Worm (Caenorhabditis elegans) whole organism, young adult: ENCODE data around the gene dos-3.
A peak's percentile ranks its signal among the peaks of the same experiment; 100 is the strongest.

Experiments
- C17E4.6 ChIP-seq: fragments of 200-800 bp; sonication (Bioruptor generic); IDR thresholded peaks from 2 replicates; pipeline ENCODE4 v1.3.6; 2022; ENCODE audit warnings: missing genetic modification reagents, missing genetic modification characterization, missing compliant biosample characterization
- D2030.7 ChIP-seq: fragments of 200-800 bp; sonication (Bioruptor generic); IDR thresholded peaks from 2 replicates; pipeline ENCODE4 v1.3.6; 2022; ENCODE audit warnings: missing genetic modification reagents, missing genetic modification characterization, missing compliant biosample characterization
- F22D6.2 ChIP-seq: sonication (generic microtip); optimal IDR thresholded peaks from 2 replicates; lab custom pipeline; 2016; ENCODE audit warnings: mild to moderate bottlenecking, missing genetic modification characterization, missing compliant biosample characterization
- F33H1.4 ChIP-seq: fragments of 200-800 bp; sonication (Bioruptor generic); IDR thresholded peaks from 2 replicates; pipeline ENCODE4 v1.3.6; 2022; ENCODE audit warnings: missing genetic modification reagents, missing genetic modification characterization, missing compliant biosample characterization
- F39B2.1 ChIP-seq: fragments of 200-800 bp; sonication (Bioruptor generic); IDR thresholded peaks from 2 replicates; pipeline ENCODE4 v1.3.6; 2022; ENCODE audit warnings: missing genetic modification reagents, missing genetic modification characterization, missing compliant biosample characterization
- F57C9.4 ChIP-seq: sonication (generic microtip); optimal IDR thresholded peaks from 2 replicates; lab custom pipeline; 2017; ENCODE audit warnings: mild to moderate bottlenecking, missing genetic modification characterization, missing compliant biosample characterization
- T26A5.8 ChIP-seq: sonication (generic microtip); optimal IDR thresholded peaks from 2 replicates; lab custom pipeline; 2016; ENCODE audit warnings: missing genetic modification characterization, missing compliant biosample characterization
- ZK185.1 ChIP-seq: sonication (generic microtip); optimal IDR thresholded peaks from 2 replicates; lab custom pipeline; 2016; ENCODE audit warnings: mild to moderate bottlenecking, missing genetic modification characterization, missing compliant biosample characterization; ENCODE audit not compliant: poor library complexity, severe bottlenecking
- akir-1 ChIP-seq: fragments of 200-800 bp; sonication (Bioruptor generic); optimal IDR thresholded peaks from 2 replicates; lab custom pipeline; 2018; ENCODE audit warnings: mild to moderate bottlenecking, missing genetic modification characterization, moderate library complexity, missing compliant biosample characterization
- aptf-2 ChIP-seq: fragments of 200-800 bp; sonication (Bioruptor generic); conservative IDR thresholded peaks from 2 replicates; pipeline ENCODE4 v1.3.6; 2022; ENCODE audit warnings: missing genetic modification reagents, missing genetic modification characterization, missing compliant biosample characterization
- aptf-3 ChIP-seq: fragments of 200-800 bp; sonication (Bioruptor generic); IDR thresholded peaks from 2 replicates; pipeline ENCODE4 v1.3.6; 2022; ENCODE audit warnings: missing genetic modification characterization, missing compliant biosample characterization
- attf-5 ChIP-seq: fragments of 200-800 bp; sonication (Bioruptor generic); optimal IDR thresholded peaks from 2 replicates; lab custom pipeline; 2018; ENCODE audit warnings: mild to moderate bottlenecking, missing genetic modification characterization, missing compliant biosample characterization
- bed-2 ChIP-seq: fragments of 200-800 bp; sonication (Bioruptor generic); IDR thresholded peaks from 2 replicates; pipeline ENCODE4 v1.3.6; 2022; ENCODE audit warnings: missing genetic modification reagents, missing genetic modification characterization, missing compliant biosample characterization
- ceh-79 ChIP-seq: sonication (generic microtip); optimal IDR thresholded peaks from 2 replicates; lab custom pipeline; 2017; ENCODE audit warnings: mild to moderate bottlenecking, missing genetic modification characterization, missing compliant biosample characterization
- ceh-91 ChIP-seq: fragments of 200-800 bp; sonication (Bioruptor generic); IDR thresholded peaks from 2 replicates; pipeline ENCODE4 v1.3.6; 2022; ENCODE audit warnings: missing genetic modification reagents, missing genetic modification characterization, missing compliant biosample characterization
- die-1 ChIP-seq: sonication (generic microtip); optimal IDR thresholded peaks from 2 replicates; lab custom pipeline; 2016; ENCODE audit warnings: missing genotype, mild to moderate bottlenecking, missing genetic modification characterization, missing compliant biosample characterization
- dox-1 ChIP-seq: fragments of 200-800 bp; sonication (Bioruptor generic); IDR thresholded peaks from 2 replicates; pipeline ENCODE4 v1.3.6; 2022; ENCODE audit warnings: missing genetic modification reagents, missing genetic modification characterization, missing compliant biosample characterization
- dpff-1 ChIP-seq: sonication (generic microtip); optimal IDR thresholded peaks from 2 replicates; lab custom pipeline; 2017; ENCODE audit warnings: mild to moderate bottlenecking, missing genetic modification characterization, missing compliant biosample characterization
- gei-17 ChIP-seq: fragments of 200-800 bp; sonication (Bioruptor generic); optimal IDR thresholded peaks from 2 replicates; lab custom pipeline; 2018; ENCODE audit warnings: mild to moderate bottlenecking, missing genetic modification characterization, missing compliant biosample characterization
- hlh-12 ChIP-seq: sonication (generic microtip); optimal IDR thresholded peaks from 2 replicates; lab custom pipeline; 2016; ENCODE audit warnings: missing genetic modification characterization, missing compliant biosample characterization
- hlh-26 ChIP-seq: fragments of 200-800 bp; sonication (Bioruptor generic); conservative IDR thresholded peaks from 2 replicates; pipeline ENCODE4 v1.3.6; 2022; ENCODE audit warnings: missing genetic modification reagents, missing genetic modification characterization, missing compliant biosample characterization
- hsf-1 ChIP-seq: fragments of 200-800 bp; sonication (Bioruptor generic); IDR thresholded peaks from 2 replicates; pipeline ENCODE4 v1.3.6; 2022; ENCODE audit warnings: missing genetic modification reagents, missing genetic modification characterization, missing compliant biosample characterization
- lin-26 ChIP-seq: fragments of 200-800 bp; sonication (Bioruptor generic); IDR thresholded peaks from 2 replicates; pipeline ENCODE4 v1.3.6; 2022; ENCODE audit warnings: missing genetic modification reagents, missing genetic modification characterization, missing compliant biosample characterization
- madf-3 ChIP-seq: fragments of 200-800 bp; sonication (Bioruptor generic); IDR thresholded peaks from 2 replicates; pipeline ENCODE4 v1.3.6; 2022; ENCODE audit warnings: missing genetic modification reagents, missing genetic modification characterization, missing compliant biosample characterization
- madf-6 ChIP-seq: fragments of 200-800 bp; sonication (Bioruptor generic); IDR thresholded peaks from 2 replicates; pipeline ENCODE4 v1.3.6; 2022; ENCODE audit warnings: missing genetic modification reagents, missing genetic modification characterization, missing compliant biosample characterization
- mcd-1 ChIP-seq: fragments of 200-800 bp; sonication (Bioruptor generic); IDR thresholded peaks from 2 replicates; pipeline ENCODE4 v1.3.6; 2022; ENCODE audit warnings: missing genetic modification reagents, missing genetic modification characterization, missing compliant biosample characterization
- mxl-1 ChIP-seq: sonication (generic microtip); optimal IDR thresholded peaks from 2 replicates; lab custom pipeline; 2016; ENCODE audit warnings: missing genetic modification characterization, missing compliant biosample characterization
- nfyb-1 ChIP-seq: fragments of 200-800 bp; sonication (Bioruptor generic); IDR thresholded peaks from 2 replicates; pipeline ENCODE4 v1.3.6; 2022; ENCODE audit warnings: missing genetic modification reagents, missing genetic modification characterization, missing compliant biosample characterization
- nhr-80 ChIP-seq: sonication (generic microtip); optimal IDR thresholded peaks from 2 replicates; lab custom pipeline; 2016; ENCODE audit warnings: missing genetic modification characterization, missing compliant biosample characterization
- rcor-1 ChIP-seq: fragments of 200-800 bp; sonication (Bioruptor generic); IDR thresholded peaks from 2 replicates; pipeline ENCODE4 v1.3.6; 2022; ENCODE audit warnings: missing genetic modification reagents, missing genetic modification characterization, missing compliant biosample characterization
- rec-8 ChIP-seq, 2 experiments: sonication (generic microtip); optimal IDR thresholded peaks; 2 replicates each; lab custom pipeline; 2016; ENCODE audit warnings: mild to moderate bottlenecking in 2 of 2, missing genetic modification characterization in 2 of 2, missing genetic modification reagents in 2 of 2, missing genotype in 2 of 2, missing biosample characterization in 1 of 2, missing compliant biosample characterization in 1 of 2, moderate library complexity in 1 of 2
- rpc-1 ChIP-seq, 2 experiments: fragments of 150-350 bp in 1 of 2; sonication (generic microtip) in 1 of 2; optimal IDR thresholded peaks; 2 replicates each; lab custom pipeline; 2014 to 2018; ENCODE audit warnings: missing biosample characterization in 1 of 2, missing genetic modification characterization in 1 of 2, missing genetic modification reagents in 1 of 2, missing genotype in 1 of 2
- sdz-38 ChIP-seq: sonication (generic microtip); optimal IDR thresholded peaks from 2 replicates; lab custom pipeline; 2016; ENCODE audit warnings: missing genotype, missing genetic modification characterization, missing compliant biosample characterization
- snpc-1.1 ChIP-seq: sonication (generic microtip); optimal IDR thresholded peaks from 2 replicates; lab custom pipeline; 2017; ENCODE audit warnings: missing genetic modification characterization, mild to moderate bottlenecking, missing compliant biosample characterization, antibody characterized with exemption, moderate library complexity, missing genotype, missing genetic modification reagents; ENCODE audit not compliant: insufficient read depth
- snpc-1.3 ChIP-seq: sonication (generic microtip); optimal IDR thresholded peaks from 2 replicates; lab custom pipeline; 2017; ENCODE audit warnings: missing genetic modification characterization, mild to moderate bottlenecking, missing compliant biosample characterization, antibody characterized with exemption, moderate library complexity, missing genotype, missing genetic modification reagents; ENCODE audit not compliant: insufficient read depth
- snpc-3.4 ChIP-seq: sonication (generic microtip); optimal IDR thresholded peaks from 2 replicates; lab custom pipeline; 2017; ENCODE audit warnings: missing genetic modification characterization, mild to moderate bottlenecking, missing compliant biosample characterization, antibody characterized with exemption, moderate library complexity, missing genotype, missing genetic modification reagents
- somi-1 ChIP-seq: fragments of 200-800 bp; sonication (Bioruptor generic); optimal IDR thresholded peaks from 2 replicates; lab custom pipeline; 2018; ENCODE audit warnings: mild to moderate bottlenecking, missing genetic modification characterization, missing compliant biosample characterization
- tbp1 ChIP-seq: fragments of 200-800 bp; sonication (Bioruptor generic); optimal IDR thresholded peaks from 2 replicates; lab custom pipeline; 2018; ENCODE audit warnings: mild to moderate bottlenecking, missing genetic modification characterization, missing compliant biosample characterization
- tlf-1 ChIP-seq: fragments of 200-800 bp; sonication (Bioruptor generic); optimal IDR thresholded peaks from 2 replicates; lab custom pipeline; 2018; ENCODE audit warnings: mild to moderate bottlenecking, missing genetic modification characterization, missing compliant biosample characterization
- unc-62 ChIP-seq: fragments of 150-350 bp; optimal IDR thresholded peaks from 2 replicates; lab custom pipeline; 2014; ENCODE audit warnings: missing biosample characterization, missing genetic modification reagents, missing genetic modification characterization
- zfh-2 ChIP-seq: fragments of 200-800 bp; sonication (Bioruptor generic); conservative IDR thresholded peaks from 2 replicates; pipeline ENCODE4 v1.3.6; 2022; ENCODE audit warnings: missing genetic modification reagents, missing genetic modification characterization, missing compliant biosample characterization
- ztf-18 ChIP-seq: sonication (generic microtip); optimal IDR thresholded peaks from 2 replicates; lab custom pipeline; 2016; ENCODE audit warnings: missing genotype, mild to moderate bottlenecking, missing genetic modification characterization, missing compliant biosample characterization
- ztf-28 ChIP-seq: fragments of 200-800 bp; sonication (Bioruptor generic); IDR thresholded peaks from 2 replicates; pipeline ENCODE4 v1.3.6; 2022; ENCODE audit warnings: missing genetic modification reagents, missing genetic modification characterization, missing compliant biosample characterization
- ztf-6 ChIP-seq: fragments of 200-800 bp; sonication (Bioruptor generic); IDR thresholded peaks from 2 replicates; pipeline ENCODE4 v1.3.6; 2022; ENCODE audit warnings: missing genetic modification reagents, missing genetic modification characterization, missing compliant biosample characterization

Gene dos-3

ce11 chrIII:802041-802440, 37.4 kb downstream of the dos-3 start:
- TF ChIP-seq attf-5 (no peak), D2030.7 (GFP tag; lab: Robert Waterston, UW) (no peak), tlf-1 (GFP tag; lab: Kevin White, UChicago) (no peak), ceh-79 (tag; lab: Kevin White, UChicago) (no peak), rpc-1 (optimal IDR thresholded peaks at IDR 0.05; lab: Kevin White, UChicago) (no peak), rpc-1 (tag; optimal IDR thresholded peaks at IDR 0.05; lab: Kevin White, UChicago) (no peak), C17E4.6 (GFP tag; lab: Robert Waterston, UW) (no peak)

DNA sequence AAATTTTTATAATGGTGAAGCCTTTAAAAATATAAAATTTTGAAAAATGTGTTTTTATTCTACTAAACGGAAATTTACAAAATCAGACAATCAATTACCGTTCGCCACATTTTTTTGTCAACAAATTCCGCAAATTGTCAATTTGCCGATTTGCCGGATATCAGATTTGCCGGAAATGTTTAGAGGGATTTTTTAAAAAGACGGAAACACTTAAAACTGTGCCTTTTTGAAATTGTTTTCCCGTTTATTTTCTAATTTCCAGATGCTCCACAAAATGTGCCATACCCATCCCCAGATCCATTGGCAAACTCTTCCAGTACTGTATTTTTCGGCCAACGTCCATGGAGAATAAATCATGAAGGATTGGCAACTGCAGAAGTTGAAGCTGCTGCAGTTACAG, 41.9 kb downstream of the dos-3 start:
- TF ChIP-seq ceh-91 (GFP tag; lab: Robert Waterston, UW) (no peak), die-1 (tag; lab: Kevin White, UChicago) (no peak), unc-62 (GFP tag; lab: Kevin White, UChicago) (no peak), dox-1 (no peak), sdz-38 (tag; lab: Kevin White, UChicago) (no peak), somi-1 (GFP tag; lab: Kevin White, UChicago) (no peak), ztf-6 (GFP tag; lab: Robert Waterston, UW) (no peak), lin-26 (GFP tag; lab: Robert Waterston, UW) (no peak), ztf-18 (tag; lab: Kevin White, UChicago) (no peak), hlh-26 (GFP tag; lab: Robert Waterston, UW) (no peak), hsf-1 (GFP tag; lab: Robert Waterston, UW) (no peak), rec-8 (tag; optimal IDR thresholded peaks at IDR 0.05; lab: Kevin White, UChicago) (no peak), ZK185.1 (no peak), aptf-2 (no peak), rpc-1 (optimal IDR thresholded peaks at IDR 0.05; lab: Kevin White, UChicago) (no peak), rpc-1 (tag; optimal IDR thresholded peaks at IDR 0.05; lab: Kevin White, UChicago) (no peak), ztf-28 (no peak), aptf-3 (GFP tag; lab: Robert Waterston, UW) (no peak), F33H1.4 (no peak), rcor-1 (no peak)

DNA sequence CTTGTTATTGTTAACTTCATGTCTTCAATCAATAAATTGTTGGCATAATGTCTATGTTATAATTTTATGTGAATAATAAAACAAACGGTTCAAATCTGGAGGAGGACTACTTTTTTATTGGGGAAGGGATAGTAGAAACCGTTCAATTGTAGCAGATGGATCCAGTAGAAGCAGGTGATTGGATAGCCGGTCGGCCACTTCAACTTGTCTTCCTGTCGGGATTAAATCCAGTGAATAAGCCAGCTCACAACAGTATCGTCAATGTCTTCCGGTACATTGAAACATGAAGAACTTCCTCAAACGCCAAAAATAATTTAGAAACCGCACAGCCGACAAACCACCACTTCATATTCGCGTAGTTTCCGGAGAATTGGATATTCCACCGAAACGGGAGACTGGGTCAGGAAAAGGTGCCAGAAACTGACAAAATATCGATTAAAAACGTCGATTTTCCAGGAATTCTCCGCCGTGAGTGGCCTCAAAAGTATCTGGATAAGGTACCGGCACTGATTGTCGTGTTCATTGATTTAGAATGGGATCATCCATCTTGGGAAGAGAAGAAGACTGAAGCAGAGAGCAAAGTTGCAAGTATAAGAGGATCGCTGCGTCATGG, 44.3 kb downstream of the dos-3 start, which contains the start of gene trpp-11:
trpp-11 (plus strand) TSS at position 153 of the 613 bp plus-strand sequence.
- peak; percentile 33 for TF ChIP-seq mcd-1 (GFP tag; lab: Robert Waterston, UW)
- TF ChIP-seq zfh-2 (GFP tag; lab: Robert Waterston, UW) = no peak
- no peak for TF ChIP-seq hlh-12
- TF ChIP-seq gei-17 = no peak
- TF ChIP-seq dox-1 = peak; percentile 21; the same call in 1 of the 2 replicates
- TF ChIP-seq bed-2 (GFP tag; lab: Robert Waterston, UW) = no peak
- TF ChIP-seq snpc-1.1 (tag; lab: Kevin White, UChicago) = no peak
- TF ChIP-seq nhr-80 (tag; lab: Kevin White, UChicago) = no peak
- TF ChIP-seq T26A5.8 (tag; lab: Kevin White, UChicago) = no peak
- peak; percentile 24 for TF ChIP-seq tlf-1 (GFP tag; lab: Kevin White, UChicago)
- TF ChIP-seq F39B2.1 (GFP tag; lab: Robert Waterston, UW) = 0 out of 2 replicates have a peak, but pooled peaks have one; percentile 13
- no peak for TF ChIP-seq dpff-1 (tag; lab: Kevin White, UChicago)
- 0 out of 2 replicates have a peak, but pooled peaks have one; percentile 61 for TF ChIP-seq madf-3
- TF ChIP-seq madf-6 (GFP tag; lab: Robert Waterston, UW) = peak; percentile 56
- no peak for TF ChIP-seq F22D6.2 (tag; lab: Kevin White, UChicago)
- no peak for TF ChIP-seq akir-1 (GFP tag; lab: Kevin White, UChicago)
- TF ChIP-seq ceh-91 (GFP tag; lab: Robert Waterston, UW) = 0 out of 2 replicates have a peak, but pooled peaks have one; percentile 8
- peak; percentile 57 for TF ChIP-seq snpc-3.4
- TF ChIP-seq tbp1 (GFP tag; lab: Kevin White, UChicago) = peak; percentile 28
- TF ChIP-seq F33H1.4 = peak; percentile 28; the same call in 1 of the 2 replicates
- no peak for TF ChIP-seq mxl-1 (tag; lab: Kevin White, UChicago)
- TF ChIP-seq aptf-3 (GFP tag; lab: Robert Waterston, UW) = no peak
- peak; percentile 7 for TF ChIP-seq snpc-1.3
- no peak for TF ChIP-seq F57C9.4 (tag; lab: Kevin White, UChicago)
- TF ChIP-seq nfyb-1 = 0 out of 2 replicates have a peak, but pooled peaks have one; percentile 57
